Fruit fly (Drosophila melanogaster): ENCODE measurements around the gene sens-2.

Gene sens-2

DNA sequence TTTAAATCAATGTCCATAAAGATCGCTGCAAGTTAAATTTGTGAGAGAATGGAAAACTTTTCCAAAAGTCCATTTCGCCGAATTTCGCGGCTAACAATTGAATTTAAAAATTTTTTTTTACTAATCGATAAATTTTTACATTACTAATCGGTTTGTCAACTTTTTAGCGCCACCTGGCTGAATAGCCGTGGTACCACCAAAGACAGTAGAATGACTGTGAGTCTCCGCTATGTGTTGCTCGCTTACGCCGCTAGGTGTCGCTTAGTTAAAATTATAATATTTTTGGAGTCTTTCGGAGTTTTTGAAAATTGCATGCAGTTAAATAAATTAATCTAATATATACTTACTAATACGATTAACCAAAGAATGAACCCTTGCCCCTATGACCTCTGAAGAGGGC is 24.3 kb upstream of the sens-2 start (continued):
- TF ChIP-seq CG32532 (GFP tag; IDR thresholded peaks at IDR 0.05) (peak; percentile 77), CG12659 (GFP tag; optimal IDR thresholded peaks at IDR 0.05) (peak; percentile 34), CG8944 (GFP tag; optimal IDR thresholded peaks at IDR 0.05) (no peak), lov (optimal IDR thresholded peaks at IDR 0.05) (no peak), lov (GFP tag; IDR thresholded peaks at IDR 0.05) (no peak), CG17359 (tag; optimal IDR thresholded peaks at IDR 0.05) (peak; percentile 97), crol (GFP tag; IDR thresholded peaks at IDR 0.05) (no peak), CG12744 (GFP tag; optimal IDR thresholded peaks at IDR 0.05) (no peak), HHEX (GFP tag; optimal IDR thresholded peaks at IDR 0.05) (no peak), Optix (GFP tag; IDR thresholded peaks at IDR 0.05) (no peak), amos (GFP tag; IDR thresholded peaks at IDR 0.05; ENCODE audit: partially characterized antibody) (peak; percentile 60; the same call in 1 of the 2 replicates), CG1647 (GFP tag; optimal IDR thresholded peaks at IDR 0.05) (peak; percentile 36), CG1024 (GFP tag; IDR thresholded peaks at IDR 0.05) (peak; percentile 42; the same call in 1 of the 2 replicates), sc (optimal IDR thresholded peaks at IDR 0.05) (no peak), sc (GFP tag; optimal IDR thresholded peaks at IDR 0.05) (no peak), inv (GFP tag; IDR thresholded peaks at IDR 0.05; ENCODE audit: partially characterized antibody) (no peak), Kr (GFP tag; optimal IDR thresholded peaks at IDR 0.05) (no peak), hb (GFP tag; IDR thresholded peaks at IDR 0.05; ENCODE audit: partially characterized antibody) (no peak), CG12299 (tag; optimal IDR thresholded peaks at IDR 0.05) (peak; percentile 16), Mad (GFP tag; optimal IDR thresholded peaks at IDR 0.05) (peak; percentile 39), CG3065 (GFP tag; optimal IDR thresholded peaks at IDR 0.05) (no peak), ase (GFP tag; IDR thresholded peaks at IDR 0.05) (peak; percentile 52; the same call in 1 of the 3 replicates), CG10959 (GFP tag; IDR thresholded peaks at IDR 0.05) (no peak), CG17802 (tag; optimal IDR thresholded peaks at IDR 0.05) (no peak), fd64A (GFP tag; optimal IDR thresholded peaks at IDR 0.05) (no peak), caup (GFP tag; optimal IDR thresholded peaks at IDR 0.05; ENCODE audit: severe bottlenecking) (peak; percentile 25), Mrtf (GFP tag; IDR thresholded peaks at IDR 0.05) (peak; percentile 17; the same call in 1 of the 3 replicates), zen (tag; optimal IDR thresholded peaks at IDR 0.05) (peak; percentile 47), slbo (GFP tag; IDR thresholded peaks at IDR 0.05) (peak; percentile 60), CG4424 (GFP tag; optimal IDR thresholded peaks at IDR 0.05) (peak; percentile 43), CG7786 (GFP tag; optimal IDR thresholded peaks at IDR 0.05) (no peak), TFAM (GFP tag; optimal IDR thresholded peaks at IDR 0.05) (no peak), CHES-1-like (GFP tag; optimal IDR thresholded peaks at IDR 0.05) (no peak), Side (GFP tag; optimal IDR thresholded peaks at IDR 0.05) (no peak), HLH3B (GFP tag; IDR thresholded peaks at IDR 0.05) (no peak), CG12071 (GFP tag; optimal IDR thresholded peaks at IDR 0.05) (no peak), CG6813 (GFP tag; optimal IDR thresholded peaks at IDR 0.05) (no peak), Ada2b (GFP tag; IDR thresholded peaks at IDR 0.05) (no peak), CG6254 (GFP tag; optimal IDR thresholded peaks at IDR 0.05) (no peak), cas (GFP tag; IDR thresholded peaks at IDR 0.05) (no peak), CG16779 (GFP tag; IDR thresholded peaks at IDR 0.05) (peak; percentile 40; the same call in 1 of the 2 replicates), bbx (GFP tag; IDR thresholded peaks at IDR 0.05; ENCODE audit: partially characterized antibody) (peak; percentile 43; the same call in 1 of the 2 replicates), ATbp (GFP tag; optimal IDR thresholded peaks at IDR 0.05) (no peak), CG30020 (tag; optimal IDR thresholded peaks at IDR 0.05) (no peak), CG2889 (GFP tag; IDR thresholded peaks at IDR 0.05) (no peak), Dad (GFP tag; optimal IDR thresholded peaks at IDR 0.05) (peak; percentile 29), ab (GFP tag; optimal IDR thresholded peaks at IDR 0.05) (no peak), CG32767 (GFP tag; IDR thresholded peaks at IDR 0.05) (no peak), CG4404 (GFP tag; IDR thresholded peaks at IDR 0.05) (0 out of 2 replicates have a peak, but pooled peaks have one; percentile 14), CG4328 (GFP tag; optimal IDR thresholded peaks at IDR 0.05) (no peak), ap (GFP tag; IDR thresholded peaks at IDR 0.05) (no peak), Six4 (GFP tag; optimal IDR thresholded peaks at IDR 0.05) (no peak)

Data from whole organism, embryonic.